Worm (Caenorhabditis elegans) whole organism, L3 larva: ENCODE results near the gene col-141.

ENCODE experiments used
- ceh-28 ChIP-seq: fragments of 150-350 bp; optimal IDR thresholded peaks from 2 replicates; lab custom pipeline; 2014; ENCODE audit warnings: missing biosample characterization, missing genetic modification reagents, missing genetic modification characterization
- ceh-9 ChIP-seq: sonication (generic microtip); optimal IDR thresholded peaks from 2 replicates; lab custom pipeline; 2018; ENCODE audit warnings: missing biosample characterization, missing genetic modification characterization
- egl-5 ChIP-seq: fragments of 150-350 bp; optimal IDR thresholded peaks from 2 replicates; lab custom pipeline; 2017; ENCODE audit warnings: missing biosample characterization, missing genetic modification reagents, missing genetic modification characterization, inconsistent platforms
- elt-1 ChIP-seq: fragments of 150-350 bp; optimal IDR thresholded peaks from 2 replicates; lab custom pipeline; 2014; ENCODE audit warnings: missing biosample characterization, missing genetic modification characterization
- pqm-1 ChIP-seq: fragments of 150-350 bp; optimal IDR thresholded peaks from 2 replicates; lab custom pipeline; 2017; ENCODE audit warnings: missing biosample characterization, missing genetic modification characterization, inconsistent platforms

ce11 chrV:6876763-6877515 is 47.4 kb downstream of the col-141 start:
- no peak for TF ChIP-seq egl-5 (tag; lab: Kevin White, UChicago)
- peak; percentile 39 for TF ChIP-seq ceh-28 (tag; lab: Kevin White, UChicago)
- TF ChIP-seq ceh-9 (tag; lab: Kevin White, UChicago) = no peak
- peak; percentile 55 for TF ChIP-seq elt-1 (tag; lab: Kevin White, UChicago)
- TF ChIP-seq pqm-1 (tag; lab: Kevin White, UChicago) = no peak
